Fruit fly (Drosophila melanogaster) whole organism, embryonic: ENCODE measurements around the gene Traf-like.

Experiments
- B-H1 ChIP-seq: fragments of 200-800 bp; sonication (Bioruptor generic); IDR thresholded peaks from 3 replicates; pipeline ENCODE4 v1.3.6; 2022; ENCODE audit warnings: missing biosample characterization, missing genetic modification characterization
- Blimp-1 ChIP-seq: fragments of 200-800 bp; sonication (Bioruptor generic); optimal IDR thresholded peaks from 3 replicates; lab custom pipeline; 2018; ENCODE audit warnings: missing biosample characterization, missing genetic modification characterization, mild to moderate bottlenecking, moderate library complexity, missing genetic modification reagents
- CG10321 ChIP-seq: fragments of 200-800 bp; sonication (Bioruptor generic); IDR thresholded peaks from 2 replicates; pipeline ENCODE4 v1.3.6; 2022; ENCODE audit warnings: missing biosample characterization, missing genetic modification characterization
- CG11456 ChIP-seq: fragments of 200-800 bp; sonication (Bioruptor generic); IDR thresholded peaks from 3 replicates; pipeline ENCODE4 v1.3.6; 2022; ENCODE audit warnings: missing biosample characterization, missing genetic modification characterization
- CG11695 ChIP-seq: fragments of 200-800 bp; sonication (Bioruptor generic); IDR thresholded peaks from 3 replicates; pipeline ENCODE4 v1.3.6; 2022; ENCODE audit warnings: missing biosample characterization, missing genetic modification characterization
- CG12071 ChIP-seq: fragments of 200-800 bp; sonication (Bioruptor generic); optimal IDR thresholded peaks from 3 replicates; lab custom pipeline; 2018; ENCODE audit warnings: missing biosample characterization, mild to moderate bottlenecking, missing genetic modification characterization
- CG14441 ChIP-seq: fragments of 200-800 bp; sonication (Bioruptor generic); IDR thresholded peaks from 2 replicates; pipeline ENCODE4 v1.3.6; 2022; ENCODE audit warnings: missing biosample characterization, missing genetic modification characterization
- CG15011 ChIP-seq: fragments of 200-800 bp; sonication (Bioruptor generic); optimal IDR thresholded peaks from 3 replicates; lab custom pipeline; 2018; ENCODE audit warnings: missing biosample characterization, mild to moderate bottlenecking, missing genetic modification characterization
- CG17829 ChIP-seq: fragments of 200-800 bp; optimal IDR thresholded peaks from 2 replicates; lab custom pipeline; 2019; ENCODE audit warnings: missing biosample characterization, mild to moderate bottlenecking, missing genetic modification characterization, moderate library complexity
- CG1792 ChIP-seq: fragments of 200-800 bp; sonication (Bioruptor generic); optimal IDR thresholded peaks from 2 replicates; lab custom pipeline; 2016; ENCODE audit warnings: missing biosample characterization, missing genetic modification characterization
- CG2120 ChIP-seq: fragments of 200-800 bp; sonication (Bioruptor generic); optimal IDR thresholded peaks from 3 replicates; lab custom pipeline; 2016; ENCODE audit warnings: missing biosample characterization, missing genetic modification characterization
- CG2875 ChIP-seq: fragments of 200-800 bp; sonication (Bioruptor generic); optimal IDR thresholded peaks from 2 replicates; lab custom pipeline; 2017; ENCODE audit warnings: missing biosample characterization, mild to moderate bottlenecking, missing genetic modification characterization, missing genetic modification reagents
- CG30403 ChIP-seq: fragments of 200-800 bp; sonication (Bioruptor generic); optimal IDR thresholded peaks from 3 replicates; lab custom pipeline; 2016; ENCODE audit warnings: missing biosample characterization, missing genetic modification characterization
- CG31441 ChIP-seq: fragments of 200-800 bp; sonication (Bioruptor generic); IDR thresholded peaks from 2 replicates; pipeline ENCODE4 v1.3.6; 2022; ENCODE audit warnings: missing biosample characterization, missing genetic modification characterization
- CG3838 ChIP-seq: fragments of 200-800 bp; sonication (Bioruptor generic); optimal IDR thresholded peaks from 3 replicates; lab custom pipeline; 2016; ENCODE audit warnings: missing biosample characterization, missing genetic modification characterization
- CG4820 ChIP-seq: fragments of 200-800 bp; sonication (Bioruptor generic); optimal IDR thresholded peaks from 3 replicates; lab custom pipeline; 2016; ENCODE audit warnings: missing biosample characterization, missing genetic modification characterization
- CG6272 ChIP-seq: fragments of 200-800 bp; sonication (Bioruptor generic); IDR thresholded peaks from 2 replicates; pipeline ENCODE4 v1.3.6; 2022; ENCODE audit warnings: missing biosample characterization, missing genetic modification characterization
- CG6854 ChIP-seq: fragments of 200-800 bp; sonication (Bioruptor generic); optimal IDR thresholded peaks from 3 replicates; lab custom pipeline; 2017; ENCODE audit warnings: missing biosample characterization, mild to moderate bottlenecking, missing genetic modification characterization
- CG7839 ChIP-seq: fragments of 200-800 bp; sonication (Bioruptor generic); optimal IDR thresholded peaks from 3 replicates; lab custom pipeline; 2018; ENCODE audit warnings: missing biosample characterization, mild to moderate bottlenecking, missing genetic modification characterization, moderate library complexity
- CG8924 ChIP-seq: fragments of 200-800 bp; optimal IDR thresholded peaks from 3 replicates; lab custom pipeline; 2019; ENCODE audit warnings: missing biosample characterization, mild to moderate bottlenecking, missing genetic modification characterization, moderate library complexity
- CrebB ChIP-seq: fragments of 200-800 bp; sonication (Bioruptor generic); optimal IDR thresholded peaks from 3 replicates; lab custom pipeline; 2018; ENCODE audit warnings: missing biosample characterization, mild to moderate bottlenecking, missing genetic modification characterization
- D ChIP-seq, 2 experiments: fragments of 200-800 bp in 1 of 2; fragments of >200 bp in 1 of 2; sonication (Bioruptor generic) in 1 of 2; optimal IDR thresholded peaks; 2 replicates in 1 of 2; 3 replicates in 1 of 2; lab custom pipeline; 2017; ENCODE audit warnings: mild to moderate bottlenecking in 1 of 2, missing biosample characterization in 1 of 2, missing genetic modification characterization in 1 of 2, missing genetic modification reagents in 1 of 2
- Dek ChIP-seq: fragments of 200-800 bp; sonication (Bioruptor generic); optimal IDR thresholded peaks from 3 replicates; lab custom pipeline; 2019; ENCODE audit warnings: missing biosample characterization, mild to moderate bottlenecking, missing genetic modification characterization, moderate library complexity
- Dll ChIP-seq: fragments of 200-800 bp; sonication (Bioruptor generic); IDR thresholded peaks from 4 replicates; pipeline ENCODE4 v1.3.6; 2022; ENCODE audit warnings: missing biosample characterization, missing genetic modification characterization; ENCODE audit not compliant: partially characterized antibody
- Doc2 ChIP-seq: fragments of 200-800 bp; sonication (Bioruptor generic); IDR thresholded peaks from 2 replicates; pipeline ENCODE4 v1.3.6; 2022; ENCODE audit warnings: missing biosample characterization, missing genetic modification characterization
- Drgx ChIP-seq: fragments of 200-800 bp; sonication (Bioruptor generic); IDR thresholded peaks from 2 replicates; pipeline ENCODE4 v1.3.6; 2022; ENCODE audit warnings: missing biosample characterization, missing genetic modification characterization
- HmgD ChIP-seq: fragments of 200-800 bp; sonication (Bioruptor generic); optimal IDR thresholded peaks from 3 replicates; lab custom pipeline; 2016; ENCODE audit warnings: missing biosample characterization, missing genetic modification characterization
- Hr3 ChIP-seq: fragments of 200-800 bp; sonication (Bioruptor generic); optimal IDR thresholded peaks from 3 replicates; lab custom pipeline; 2016; ENCODE audit warnings: missing biosample characterization, missing genetic modification characterization
- MESR4 ChIP-seq: fragments of 200-800 bp; sonication (Bioruptor generic); optimal IDR thresholded peaks from 2 replicates; lab custom pipeline; 2018; ENCODE audit warnings: missing biosample characterization, mild to moderate bottlenecking, missing genetic modification characterization, moderate library complexity
- Pdp1 ChIP-seq, 2 experiments: fragments of 200-800 bp; sonication (Bioruptor generic); optimal IDR thresholded peaks; 3 replicates each; lab custom pipeline; 2016; ENCODE audit warnings: missing biosample characterization in 2 of 2, missing genetic modification characterization in 2 of 2, mild to moderate bottlenecking in 1 of 2, moderate library complexity in 1 of 2
- Sox102F ChIP-seq: fragments of 200-800 bp; sonication (Bioruptor generic); optimal IDR thresholded peaks from 2 replicates; lab custom pipeline; 2018; ENCODE audit warnings: missing biosample characterization, mild to moderate bottlenecking, missing genetic modification characterization, moderate library complexity
- Sry-β ChIP-seq: fragments of 200-800 bp; sonication (Bioruptor generic); optimal IDR thresholded peaks from 2 replicates; lab custom pipeline; 2018; ENCODE audit warnings: missing biosample characterization, mild to moderate bottlenecking, missing genetic modification characterization, moderate library complexity
- Tbp ChIP-seq: fragments of >200 bp; optimal IDR thresholded peaks from 2 replicates; lab custom pipeline; 2018; ENCODE audit warnings: missing biosample characterization, missing genetic modification characterization
- YL-1 ChIP-seq: fragments of 200-800 bp; sonication (Bioruptor generic); optimal IDR thresholded peaks from 3 replicates; lab custom pipeline; 2017; ENCODE audit warnings: missing biosample characterization, mild to moderate bottlenecking, missing genetic modification characterization
- ase ChIP-seq: fragments of 200-800 bp; sonication (Bioruptor generic); IDR thresholded peaks from 3 replicates; pipeline ENCODE4 v1.3.6; 2022; ENCODE audit warnings: missing biosample characterization, missing genetic modification characterization
- bab2 ChIP-seq: fragments of 200-800 bp; sonication (Bioruptor generic); optimal IDR thresholded peaks from 2 replicates; lab custom pipeline; 2016; ENCODE audit warnings: missing biosample characterization, missing genetic modification characterization
- crp ChIP-seq, 2 experiments: fragments of 200-800 bp; sonication (Bioruptor generic); optimal IDR thresholded peaks; 2 replicates in 1 of 2; 3 replicates in 1 of 2; lab custom pipeline; 2017; ENCODE audit warnings: missing biosample characterization in 2 of 2, missing genetic modification characterization in 2 of 2, mild to moderate bottlenecking in 1 of 2, moderate library complexity in 1 of 2
- dpn ChIP-seq, 2 experiments: fragments of 200-800 bp; sonication (Bioruptor generic); optimal IDR thresholded peaks; 3 replicates each; lab custom pipeline; 2016; ENCODE audit warnings: missing biosample characterization in 2 of 2, missing genetic modification characterization in 2 of 2
- ftz-f1 ChIP-seq: fragments of 200-800 bp; sonication (Bioruptor generic); optimal IDR thresholded peaks from 2 replicates; lab custom pipeline; 2016; ENCODE audit warnings: missing biosample characterization, missing genetic modification characterization
- gt ChIP-seq: fragments of 200-800 bp; sonication (Bioruptor generic); IDR thresholded peaks from 2 replicates; pipeline ENCODE4 v1.3.6; 2022; ENCODE audit warnings: missing biosample characterization, missing genetic modification characterization
- hbn ChIP-seq: fragments of 200-800 bp; sonication (Bioruptor generic); IDR thresholded peaks from 2 replicates; pipeline ENCODE4 v1.3.6; 2022; ENCODE audit warnings: missing biosample characterization, missing genetic modification characterization; ENCODE audit not compliant: partially characterized antibody
- her ChIP-seq: fragments of 200-800 bp; sonication (Bioruptor generic); optimal IDR thresholded peaks from 2 replicates; lab custom pipeline; 2016; ENCODE audit warnings: missing biosample characterization, missing genetic modification characterization
- lilli ChIP-seq: fragments of 200-800 bp; sonication (Bioruptor generic); optimal IDR thresholded peaks from 3 replicates; lab custom pipeline; 2016; ENCODE audit warnings: missing biosample characterization, missing genetic modification characterization
- nau ChIP-seq: fragments of 200-800 bp; sonication (Bioruptor generic); optimal IDR thresholded peaks from 3 replicates; lab custom pipeline; 2017; ENCODE audit warnings: missing biosample characterization, mild to moderate bottlenecking, missing genetic modification characterization, missing genetic modification reagents
- otp ChIP-seq: fragments of 200-800 bp; sonication (Bioruptor generic); IDR thresholded peaks from 3 replicates; pipeline ENCODE4, ENCODE4 v1.3.6; 2022; ENCODE audit warnings: missing biosample characterization, missing genetic modification characterization
- sens ChIP-seq: fragments of 200-800 bp; sonication (Bioruptor generic); peaks from one replicate; lab custom pipeline; 2016; ENCODE audit warnings: missing biosample characterization, missing genetic modification characterization
- sr ChIP-seq: fragments of 200-800 bp; sonication (Bioruptor generic); IDR thresholded peaks from 3 replicates; pipeline ENCODE4 v1.3.6; 2022; ENCODE audit warnings: missing biosample characterization, missing genetic modification characterization
- toy ChIP-seq: fragments of 200-800 bp; sonication (Bioruptor generic); IDR thresholded peaks from 2 replicates; pipeline ENCODE4 v1.3.6; 2022; ENCODE audit warnings: missing biosample characterization, missing genetic modification characterization
- vfl ChIP-seq: fragments of 200-800 bp; sonication (Bioruptor generic); optimal IDR thresholded peaks from 2 replicates; lab custom pipeline; 2016; ENCODE audit warnings: missing biosample characterization, missing genetic modification characterization

The Traf-like gene

dm6 chrX:16422466-16423124, 7.7 kb downstream of the Traf-like start, which contains the start of gene hang (continued):
- TF ChIP-seq Tbp (GFP tag; lab: Kevin White, UChicago) = peak; percentile 41
- TF ChIP-seq CG10321 (GFP tag; lab: Robert Waterston, UW) = no peak
- TF ChIP-seq CG12071 (GFP tag; lab: Kevin White, UChicago) = peak; percentile 42
- no peak for TF ChIP-seq B-H1
- peak; percentile 35 for TF ChIP-seq her (GFP tag; lab: Kevin White, UChicago)
- peak; percentile 65 for TF ChIP-seq sens (GFP tag; lab: Kevin White, UChicago)
- TF ChIP-seq CG2875 (GFP tag; lab: Kevin White, UChicago) = peak; percentile 6
- no peak for TF ChIP-seq gt (GFP tag; lab: Robert Waterston, UW)
- TF ChIP-seq CrebB (tag; lab: Kevin White, UChicago) = peak; percentile 56
- peak; percentile 49 for TF ChIP-seq CG2120
- 0 out of 3 replicates have a peak, but pooled peaks have one; percentile 7 for TF ChIP-seq sr (GFP tag; lab: Robert Waterston, UW)
- TF ChIP-seq ase = no peak
- no peak for TF ChIP-seq CG31441 (GFP tag; lab: Robert Waterston, UW)
- peak; percentile 25 for TF ChIP-seq lilli (GFP tag; lab: Kevin White, UChicago)
- TF ChIP-seq D (optimal IDR thresholded peaks at IDR 0.05; lab: Kevin White, UChicago) = no peak
- no peak for TF ChIP-seq D (GFP tag; optimal IDR thresholded peaks at IDR 0.05; lab: Kevin White, UChicago)
- TF ChIP-seq dpn (GFP tag; optimal IDR thresholded peaks at IDR 0.05; lab: Kevin White, UChicago) = peak; percentile 28 to 36
- peak; percentile 66; the same call in 3 of the 4 replicates for TF ChIP-seq Dll (GFP tag; lab: Robert Waterston, UW)
- peak; percentile 53 for TF ChIP-seq CG17829 (tag; lab: Kevin White, UChicago)
- no peak for TF ChIP-seq crp (GFP tag; optimal IDR thresholded peaks at IDR 0.05; lab: Kevin White, UChicago)
- no peak for TF ChIP-seq vfl (GFP tag; lab: Kevin White, UChicago)
- TF ChIP-seq CG6854 (GFP tag; lab: Kevin White, UChicago) = peak; percentile 66
- no peak for TF ChIP-seq CG4820 (GFP tag; lab: Kevin White, UChicago)
- TF ChIP-seq Pdp1 (GFP tag; optimal IDR thresholded peaks at IDR 0.05; lab: Kevin White, UChicago) = peak in 1 of 2 experiments; percentile 30
- TF ChIP-seq Drgx = no peak
- TF ChIP-seq nau (GFP tag; lab: Kevin White, UChicago) = peak; percentile 10
- no peak for TF ChIP-seq CG3838 (GFP tag; lab: Kevin White, UChicago)
- peak; percentile 49 for TF ChIP-seq CG14441 (GFP tag; lab: Robert Waterston, UW)
- peak; percentile 70 for TF ChIP-seq CG11456
- peak; percentile 83 for TF ChIP-seq HmgD (GFP tag; lab: Kevin White, UChicago)
- TF ChIP-seq toy (GFP tag; lab: Robert Waterston, UW) = no peak
- peak; percentile 22 for TF ChIP-seq CG8924
- TF ChIP-seq Sox102F (GFP tag; lab: Kevin White, UChicago) = no peak
- peak; percentile 39 for TF ChIP-seq YL-1 (GFP tag; lab: Kevin White, UChicago)
- TF ChIP-seq Blimp-1 (GFP tag; lab: Kevin White, UChicago) = peak; percentile 34
- TF ChIP-seq CG6272 (GFP tag; lab: Robert Waterston, UW) = peak; percentile 27; the same call in 1 of the 2 replicates
- peak; percentile 8; the same call in 1 of the 3 replicates for TF ChIP-seq otp (GFP tag; lab: Robert Waterston, UW)
- TF ChIP-seq CG15011 = no peak
- TF ChIP-seq CG7839 (tag; lab: Kevin White, UChicago) = peak; percentile 14
- no peak for TF ChIP-seq bab2 (GFP tag; lab: Kevin White, UChicago)
- peak; percentile 67 for TF ChIP-seq hbn (GFP tag; lab: Robert Waterston, UW)
- peak; percentile 88 for TF ChIP-seq MESR4
- no peak for TF ChIP-seq Hr3 (GFP tag; lab: Kevin White, UChicago)
- TF ChIP-seq ftz-f1 = no peak
- peak; percentile 10 for TF ChIP-seq CG1792 (GFP tag; lab: Kevin White, UChicago)
- TF ChIP-seq CG30403 (GFP tag; lab: Kevin White, UChicago) = peak; percentile 36
- TF ChIP-seq Sry-β (GFP tag; lab: Kevin White, UChicago) = no peak
- TF ChIP-seq CG11695 (GFP tag; lab: Robert Waterston, UW) = 0 out of 3 replicates have a peak, but pooled peaks have one; percentile 15
- TF ChIP-seq Dek (tag; lab: Kevin White, UChicago) = peak; percentile 37
- no peak for TF ChIP-seq Doc2
